Fruit fly (Drosophila melanogaster) whole organism, embryonic: ENCODE data around the gene CG13127.

Source experiments
- CG10147 ChIP-seq: fragments of 200-800 bp; sonication (Bioruptor generic); optimal IDR thresholded peaks from 2 replicates; lab custom pipeline; 2019; ENCODE audit warnings: missing biosample characterization, mild to moderate bottlenecking, missing genetic modification characterization, moderate library complexity
- CG10209 ChIP-seq: fragments of 200-800 bp; sonication (Bioruptor generic); optimal IDR thresholded peaks from 3 replicates; lab custom pipeline; 2017; ENCODE audit warnings: missing biosample characterization, mild to moderate bottlenecking, missing genetic modification characterization, missing genetic modification reagents
- CG10543 ChIP-seq: fragments of 200-800 bp; sonication (Bioruptor generic); optimal IDR thresholded peaks from 3 replicates; lab custom pipeline; 2017; ENCODE audit warnings: missing biosample characterization, mild to moderate bottlenecking, missing genetic modification characterization, moderate library complexity
- CG11398 ChIP-seq: fragments of 200-800 bp; sonication (Bioruptor generic); optimal IDR thresholded peaks from 2 replicates; lab custom pipeline; 2016; ENCODE audit warnings: missing biosample characterization, missing genetic modification characterization
- CG12219 ChIP-seq: fragments of 200-800 bp; sonication (Bioruptor generic); optimal IDR thresholded peaks from 3 replicates; lab custom pipeline; 2018; ENCODE audit warnings: missing biosample characterization, mild to moderate bottlenecking, missing genetic modification characterization
- CG12659 ChIP-seq: fragments of 200-800 bp; sonication (Bioruptor generic); optimal IDR thresholded peaks from 3 replicates; lab custom pipeline; 2017; ENCODE audit warnings: mild to moderate bottlenecking, missing biosample characterization, missing genetic modification reagents, missing genetic modification characterization
- CG12942 ChIP-seq: fragments of 200-800 bp; sonication (Bioruptor generic); optimal IDR thresholded peaks from 3 replicates; lab custom pipeline; 2016; ENCODE audit warnings: missing biosample characterization, missing genetic modification characterization
- CG13775 ChIP-seq: fragments of 200-800 bp; sonication (Bioruptor generic); optimal IDR thresholded peaks from 3 replicates; lab custom pipeline; 2017; ENCODE audit warnings: missing biosample characterization, mild to moderate bottlenecking, missing genetic modification characterization
- CG15269 ChIP-seq: fragments of 200-800 bp; sonication (Bioruptor generic); optimal IDR thresholded peaks from 2 replicates; lab custom pipeline; 2018; ENCODE audit warnings: missing biosample characterization, mild to moderate bottlenecking, missing genetic modification characterization, moderate library complexity
- CG1529 ChIP-seq: fragments of 200-800 bp; sonication (Bioruptor generic); optimal IDR thresholded peaks from 3 replicates; lab custom pipeline; 2018; ENCODE audit warnings: missing biosample characterization, missing genetic modification characterization
- CG17361 ChIP-seq: fragments of 200-800 bp; sonication (Bioruptor generic); IDR thresholded peaks from 3 replicates; pipeline ENCODE4 v1.3.6; 2022; ENCODE audit warnings: missing biosample characterization, missing genetic modification characterization
- CG17568 ChIP-seq: fragments of 200-800 bp; sonication (Bioruptor generic); optimal IDR thresholded peaks from 2 replicates; lab custom pipeline; 2018; ENCODE audit warnings: missing biosample characterization, mild to moderate bottlenecking, missing genetic modification characterization, moderate library complexity
- CG17612 ChIP-seq: fragments of 200-800 bp; sonication (Bioruptor generic); IDR thresholded peaks from 2 replicates; pipeline ENCODE4 v1.3.6; 2022; ENCODE audit warnings: missing biosample characterization, missing genetic modification characterization
- CG17912 ChIP-seq: fragments of 200-800 bp; sonication (Bioruptor generic); optimal IDR thresholded peaks from 2 replicates; lab custom pipeline; 2018; ENCODE audit warnings: missing biosample characterization, mild to moderate bottlenecking, missing genetic modification characterization
- CG1792 ChIP-seq: fragments of 200-800 bp; sonication (Bioruptor generic); optimal IDR thresholded peaks from 2 replicates; lab custom pipeline; 2016; ENCODE audit warnings: missing biosample characterization, missing genetic modification characterization
- CG2199 ChIP-seq: fragments of 200-800 bp; sonication (Bioruptor generic); IDR thresholded peaks from 3 replicates; pipeline ENCODE4 v1.3.6; 2022; ENCODE audit warnings: missing biosample characterization, missing genetic modification characterization
- CG2678 ChIP-seq: fragments of 200-800 bp; sonication (Bioruptor generic); optimal IDR thresholded peaks from 3 replicates; lab custom pipeline; 2019; ENCODE audit warnings: missing biosample characterization, mild to moderate bottlenecking, missing genetic modification characterization, moderate library complexity
- CG4617 ChIP-seq: fragments of 200-800 bp; sonication (Bioruptor generic); optimal IDR thresholded peaks from 3 replicates; lab custom pipeline; 2016; ENCODE audit warnings: missing biosample characterization, missing genetic modification characterization, borderline replicate concordance
- CG6765 ChIP-seq: fragments of 200-800 bp; sonication (Bioruptor generic); optimal IDR thresholded peaks from 3 replicates; lab custom pipeline; 2017; ENCODE audit warnings: missing biosample characterization, mild to moderate bottlenecking, missing genetic modification characterization
- CG7271 ChIP-seq: fragments of 200-800 bp; sonication (Bioruptor generic); optimal IDR thresholded peaks from 2 replicates; lab custom pipeline; 2018; ENCODE audit warnings: missing biosample characterization, mild to moderate bottlenecking, missing genetic modification characterization, moderate library complexity
- CG8281 ChIP-seq: fragments of 200-800 bp; sonication (Bioruptor generic); optimal IDR thresholded peaks from 2 replicates; lab custom pipeline; 2018; ENCODE audit warnings: missing biosample characterization, mild to moderate bottlenecking, missing genetic modification characterization, moderate library complexity
- CG9215 ChIP-seq: fragments of 200-800 bp; sonication (Bioruptor generic); IDR thresholded peaks from 2 replicates; pipeline ENCODE4 v1.3.6; 2022; ENCODE audit warnings: missing biosample characterization, missing genetic modification characterization
- CTCF ChIP-seq: fragments of 200-800 bp; sonication (Bioruptor generic); optimal IDR thresholded peaks from 2 replicates; lab custom pipeline; 2017; ENCODE audit warnings: missing biosample characterization, mild to moderate bottlenecking, missing genetic modification characterization, moderate library complexity
- E2f1 ChIP-seq: fragments of 200-800 bp; sonication (Bioruptor generic); IDR thresholded peaks from 2 replicates; pipeline ENCODE4 v1.3.6; 2022; ENCODE audit warnings: missing biosample characterization, missing genetic modification characterization
- Fer3 ChIP-seq: fragments of 200-800 bp; sonication (Bioruptor generic); optimal IDR thresholded peaks from 2 replicates; lab custom pipeline; 2018; ENCODE audit warnings: missing biosample characterization, mild to moderate bottlenecking, missing genetic modification characterization, moderate library complexity
- GATAe ChIP-seq: fragments of 200-800 bp; sonication (Bioruptor generic); conservative IDR thresholded peaks from 2 replicates; pipeline ENCODE4 v1.3.6; 2022; ENCODE audit warnings: missing biosample characterization, missing genetic modification characterization
- HmgD ChIP-seq: fragments of 200-800 bp; sonication (Bioruptor generic); optimal IDR thresholded peaks from 3 replicates; lab custom pipeline; 2016; ENCODE audit warnings: missing biosample characterization, missing genetic modification characterization
- Hr51 ChIP-seq, 2 experiments: fragments of 200-800 bp; sonication (Bioruptor generic); optimal IDR thresholded peaks; 2 replicates in 1 of 2; 3 replicates in 1 of 2; lab custom pipeline; 2016 to 2018; ENCODE audit warnings: missing biosample characterization in 2 of 2, missing genetic modification characterization in 2 of 2, mild to moderate bottlenecking in 1 of 2, moderate library complexity in 1 of 2
- MBD-R2 ChIP-seq: fragments of 200-800 bp; sonication (Bioruptor generic); IDR thresholded peaks from 2 replicates; pipeline ENCODE4 v1.3.6; 2022; ENCODE audit warnings: missing biosample characterization, missing genetic modification characterization
- Mad ChIP-seq: fragments of 200-800 bp; sonication (Bioruptor generic); optimal IDR thresholded peaks from 2 replicates; lab custom pipeline; 2016; ENCODE audit warnings: missing biosample characterization, missing genetic modification characterization
- Nf-YB ChIP-seq: fragments of 200-800 bp; sonication (Bioruptor generic); optimal IDR thresholded peaks from 3 replicates; lab custom pipeline; 2019; ENCODE audit warnings: missing biosample characterization, mild to moderate bottlenecking, missing genetic modification characterization, moderate library complexity
- PHDP ChIP-seq: fragments of 200-800 bp; sonication (Bioruptor generic); optimal IDR thresholded peaks from 3 replicates; lab custom pipeline; 2018; ENCODE audit warnings: missing biosample characterization, mild to moderate bottlenecking, missing genetic modification characterization, moderate library complexity
- Taf1 ChIP-seq: fragments of 200-800 bp; sonication (Bioruptor generic); IDR thresholded peaks from 2 replicates; pipeline ENCODE4 v1.3.6; 2022; ENCODE audit warnings: missing biosample characterization, missing genetic modification characterization
- amos ChIP-seq: fragments of 200-800 bp; sonication (Bioruptor generic); IDR thresholded peaks from 2 replicates; pipeline ENCODE4 v1.3.6; 2022; ENCODE audit warnings: missing biosample characterization, missing genetic modification characterization; ENCODE audit not compliant: partially characterized antibody
- br ChIP-seq: fragments of >200 bp; optimal IDR thresholded peaks from 2 replicates; lab custom pipeline; 2017
- bsh ChIP-seq, 2 experiments: fragments of 200-800 bp; sonication (Bioruptor generic); optimal IDR thresholded peaks; 2 replicates each; lab custom pipeline; 2017 to 2018; ENCODE audit warnings: mild to moderate bottlenecking in 2 of 2, missing biosample characterization in 2 of 2, missing genetic modification characterization in 2 of 2, moderate library complexity in 1 of 2
- cas ChIP-seq: fragments of 200-800 bp; sonication (Bioruptor generic); IDR thresholded peaks from 2 replicates; pipeline ENCODE4 v1.3.6; 2022; ENCODE audit warnings: missing biosample characterization, missing genetic modification characterization
- dm ChIP-seq: fragments of 200-800 bp; sonication (Bioruptor generic); optimal IDR thresholded peaks from 3 replicates; lab custom pipeline; 2016; ENCODE audit warnings: missing biosample characterization, missing genetic modification characterization
- dysf ChIP-seq: fragments of 200-800 bp; sonication (Bioruptor generic); IDR thresholded peaks from 3 replicates; pipeline ENCODE4 v1.3.6; 2022; ENCODE audit warnings: missing biosample characterization, missing genetic modification characterization
- esg ChIP-seq: fragments of 200-800 bp; sonication (Bioruptor generic); conservative IDR thresholded peaks from 2 replicates; pipeline ENCODE4 v1.3.6; 2022; ENCODE audit warnings: missing biosample characterization, missing genetic modification characterization
- gcm ChIP-seq: fragments of 200-800 bp; sonication (Bioruptor generic); optimal IDR thresholded peaks from 2 replicates; lab custom pipeline; 2019; ENCODE audit warnings: missing biosample characterization, mild to moderate bottlenecking, missing genetic modification characterization, moderate library complexity
- hth ChIP-seq: fragments of >200 bp; optimal IDR thresholded peaks from 2 replicates; lab custom pipeline; 2017; ENCODE audit warnings: inconsistent platforms
- kay ChIP-seq: fragments of 200-800 bp; sonication (Bioruptor generic); optimal IDR thresholded peaks from 2 replicates; lab custom pipeline; 2016; ENCODE audit warnings: missing biosample characterization, missing genetic modification characterization
- otp ChIP-seq: fragments of 200-800 bp; sonication (Bioruptor generic); IDR thresholded peaks from 3 replicates; pipeline ENCODE4, ENCODE4 v1.3.6; 2022; ENCODE audit warnings: missing biosample characterization, missing genetic modification characterization
- pfk ChIP-seq: fragments of 200-800 bp; sonication (Bioruptor generic); optimal IDR thresholded peaks from 2 replicates; lab custom pipeline; 2018; ENCODE audit warnings: missing biosample characterization, mild to moderate bottlenecking, missing genetic modification characterization, moderate library complexity
- pros ChIP-seq: fragments of 200-800 bp; sonication (Bioruptor generic); optimal IDR thresholded peaks from 3 replicates; lab custom pipeline; 2019; ENCODE audit warnings: missing biosample characterization, mild to moderate bottlenecking, missing genetic modification characterization, moderate library complexity
- sd ChIP-seq: fragments of 200-800 bp; sonication (Bioruptor generic); optimal IDR thresholded peaks from 3 replicates; lab custom pipeline; 2018; ENCODE audit warnings: missing biosample characterization, mild to moderate bottlenecking, missing genetic modification characterization, moderate library complexity
- sob ChIP-seq: fragments of 200-800 bp; sonication (Bioruptor generic); IDR thresholded peaks from 2 replicates; pipeline ENCODE4 v1.3.6; 2022; ENCODE audit warnings: missing biosample characterization, missing genetic modification characterization
- stwl ChIP-seq: fragments of 200-800 bp; sonication (Bioruptor generic); optimal IDR thresholded peaks from 3 replicates; lab custom pipeline; 2018; ENCODE audit warnings: missing biosample characterization, mild to moderate bottlenecking, missing genetic modification characterization, moderate library complexity

Gene CG13127

dm6 chr2L:10009800-10010658, 16.4 kb upstream of the CG13127 start (continued):
- TF ChIP-seq cas (GFP tag; lab: Robert Waterston, UW): peak; percentile 97
- TF ChIP-seq GATAe (GFP tag; lab: Robert Waterston, UW): peak; percentile 86
- TF ChIP-seq CG12942 (GFP tag; lab: Kevin White, UChicago): peak; percentile 96
- TF ChIP-seq CG6765 (GFP tag; lab: Kevin White, UChicago): peak; percentile 92
- TF ChIP-seq stwl: peak; percentile 34
- peak; percentile 97 for TF ChIP-seq bsh (GFP tag; optimal IDR thresholded peaks at IDR 0.05; lab: Kevin White, UChicago)
- TF ChIP-seq CG13775 (GFP tag; lab: Kevin White, UChicago): peak; percentile 92
- TF ChIP-seq pros: peak; percentile 68
- peak; percentile 97 for TF ChIP-seq dm
- peak; percentile 35 for TF ChIP-seq pfk (GFP tag; lab: Kevin White, UChicago)
- peak; percentile 95 for TF ChIP-seq CG17912 (GFP tag; lab: Kevin White, UChicago)
- peak; percentile 98 for TF ChIP-seq dysf (GFP tag; lab: Robert Waterston, UW)
- peak; percentile 94 for TF ChIP-seq CG9215 (GFP tag; lab: Robert Waterston, UW)
- TF ChIP-seq CG2678: peak; percentile 97
- TF ChIP-seq otp (GFP tag; lab: Robert Waterston, UW): peak; percentile 98
- peak; percentile 95 for TF ChIP-seq CG17612 (GFP tag; lab: Robert Waterston, UW)
- peak; percentile 98 for TF ChIP-seq sob (GFP tag; lab: Robert Waterston, UW)
- TF ChIP-seq CG10147 (GFP tag; lab: Kevin White, UChicago): peak; percentile 94
- TF ChIP-seq hth: no peak
- peak; percentile 96 for TF ChIP-seq CG10209 (GFP tag; lab: Kevin White, UChicago)
- peak; percentile 98 for TF ChIP-seq CG2199 (GFP tag; lab: Robert Waterston, UW)
- TF ChIP-seq esg (GFP tag; lab: Robert Waterston, UW): peak; percentile 92
- peak; percentile 49 for TF ChIP-seq CTCF (GFP tag; lab: Kevin White, UChicago)
- peak; percentile 98 for TF ChIP-seq MBD-R2 (GFP tag; lab: Robert Waterston, UW)
- peak; percentile 94 for TF ChIP-seq CG1529 (GFP tag; lab: Kevin White, UChicago)
- peak; percentile 97 for TF ChIP-seq Taf1 (GFP tag; lab: Robert Waterston, UW)
- peak; percentile 93 for TF ChIP-seq CG17568
- peak; percentile 97 for TF ChIP-seq CG1792 (GFP tag; lab: Kevin White, UChicago)
- TF ChIP-seq Fer3 (tag; lab: Kevin White, UChicago): peak; percentile 97
- TF ChIP-seq CG12219 (GFP tag; lab: Kevin White, UChicago): peak; percentile 97
- peak; percentile 96 to 97 for TF ChIP-seq Hr51 (GFP tag; optimal IDR thresholded peaks at IDR 0.05; lab: Kevin White, UChicago)
- TF ChIP-seq CG4617 (GFP tag; lab: Kevin White, UChicago): peak; percentile 92
- TF ChIP-seq HmgD (GFP tag; lab: Kevin White, UChicago): peak; percentile 98
- TF ChIP-seq CG7271 (tag; lab: Kevin White, UChicago): peak; percentile 72
- 0 out of 2 replicates have a peak, but pooled peaks have one; percentile 17 for TF ChIP-seq amos
- TF ChIP-seq Nf-YB (GFP tag; lab: Kevin White, UChicago): peak; percentile 80
- no peak for TF ChIP-seq sd
- peak; percentile 97 for TF ChIP-seq CG11398 (GFP tag; lab: Kevin White, UChicago)
- peak; percentile 97 for TF ChIP-seq E2f1
- peak; percentile 92 for TF ChIP-seq CG17361 (GFP tag; lab: Robert Waterston, UW)
- TF ChIP-seq PHDP (tag; lab: Kevin White, UChicago): peak; percentile 97
- peak; percentile 97 for TF ChIP-seq CG15269 (tag; lab: Kevin White, UChicago)
- TF ChIP-seq CG10543 (GFP tag; lab: Kevin White, UChicago): peak; percentile 92
- TF ChIP-seq gcm (GFP tag; lab: Kevin White, UChicago): peak; percentile 94
- peak; percentile 88 for TF ChIP-seq CG8281
- peak; percentile 97 for TF ChIP-seq CG12659 (GFP tag; lab: Kevin White, UChicago)
- TF ChIP-seq Mad (GFP tag; lab: Kevin White, UChicago): peak; percentile 95
- peak; percentile 97 for TF ChIP-seq kay
- TF ChIP-seq br (lab: Kevin White, UChicago): no peak
